Worm (Caenorhabditis elegans) whole organism, young adult: ENCODE data around the gene nhr-290.
"Not testable (repeated sequence)": the region's sequence is repeated elsewhere in the genome, so short reads cannot be mapped to it uniquely, and the experiment has no call there.

Experiments used
- B0336.3 ChIP-seq: fragments of 200-800 bp; sonication (Bioruptor generic); IDR thresholded peaks from 2 replicates; pipeline ENCODE4 v1.3.6; 2022; ENCODE audit warnings: missing genetic modification characterization, missing compliant biosample characterization
- F57A8.1 ChIP-seq: fragments of 200-800 bp; sonication (Bioruptor generic); optimal IDR thresholded peaks from 2 replicates; lab custom pipeline; 2018; ENCODE audit warnings: mild to moderate bottlenecking, missing genetic modification characterization, moderate library complexity, missing compliant biosample characterization
- attf-3 ChIP-seq: fragments of 200-800 bp; sonication (Bioruptor generic); conservative IDR thresholded peaks from 2 replicates; pipeline ENCODE4 v1.3.6; 2022; ENCODE audit warnings: missing genetic modification reagents, missing genetic modification characterization, missing compliant biosample characterization
- chd-7 ChIP-seq: sonication (generic microtip); optimal IDR thresholded peaks from 2 replicates; lab custom pipeline; 2016; ENCODE audit warnings: mild to moderate bottlenecking, missing genetic modification characterization, moderate library complexity, missing compliant biosample characterization
- efl-1 ChIP-seq: fragments of 150-350 bp; optimal IDR thresholded peaks from 2 replicates; lab custom pipeline; 2014; ENCODE audit warnings: missing biosample characterization, missing genetic modification reagents, missing genetic modification characterization
- hlh-26 ChIP-seq: fragments of 200-800 bp; sonication (Bioruptor generic); conservative IDR thresholded peaks from 2 replicates; pipeline ENCODE4 v1.3.6; 2022; ENCODE audit warnings: missing genetic modification reagents, missing genetic modification characterization, missing compliant biosample characterization
- lin-26 ChIP-seq: fragments of 200-800 bp; sonication (Bioruptor generic); IDR thresholded peaks from 2 replicates; pipeline ENCODE4 v1.3.6; 2022; ENCODE audit warnings: missing genetic modification reagents, missing genetic modification characterization, missing compliant biosample characterization
- nhr-90 ChIP-seq: sonication (generic microtip); optimal IDR thresholded peaks from 2 replicates; lab custom pipeline; 2016; ENCODE audit warnings: missing genotype, mild to moderate bottlenecking, missing genetic modification characterization, missing compliant biosample characterization
- unc-62 ChIP-seq: fragments of 150-350 bp; optimal IDR thresholded peaks from 2 replicates; lab custom pipeline; 2014; ENCODE audit warnings: missing biosample characterization, missing genetic modification reagents, missing genetic modification characterization
- ztf-26 ChIP-seq: sonication (generic microtip); optimal IDR thresholded peaks from 2 replicates; lab custom pipeline; 2017; ENCODE audit warnings: missing genetic modification characterization, missing compliant biosample characterization

- TF ChIP-seq efl-1 (GFP tag; lab: Kevin White, UChicago); lin-26 (GFP tag; lab: Robert Waterston, UW); hlh-26 (GFP tag; lab: Robert Waterston, UW); unc-62 (GFP tag; lab: Kevin White, UChicago); F57A8.1 (GFP tag; lab: Kevin White, UChicago); attf-3 (GFP tag; lab: Robert Waterston, UW); B0336.3 (GFP tag; lab: Robert Waterston, UW); ztf-26 (tag; lab: Kevin White, UChicago); nhr-90 (tag; lab: Kevin White, UChicago); chd-7 (tag; lab: Kevin White, UChicago): not testable (repeated sequence)
These were observed 12.6 kb upstream of the nhr-290 start, which contains the start of gene gst-10 for ce11 chrV:2561390-2561789.
